Worm (Caenorhabditis elegans) whole organism, L4/young adult: Measurements from ENCODE around the gene F17H10.2.

ENCODE experiments used
- W03F9.2 ChIP-seq: fragments of 150-350 bp; optimal IDR thresholded peaks from 2 replicates; lab custom pipeline; 2014; ENCODE audit warnings: missing biosample characterization, missing genetic modification characterization
- dao-5 ChIP-seq: sonication (generic microtip); optimal IDR thresholded peaks from 2 replicates; lab custom pipeline; 2016; ENCODE audit warnings: missing genotype, missing genetic modification characterization, moderate library complexity, missing compliant biosample characterization
- him-1 ChIP-seq: sonication (generic microtip); optimal IDR thresholded peaks from 2 replicates; lab custom pipeline; 2016; ENCODE audit warnings: missing genotype, missing genetic modification reagents, missing genetic modification characterization, missing compliant biosample characterization

The F17H10.2 gene

ce11 chrX:13163185-13163584, 49.6 kb downstream of the F17H10.2 start:
- no peak for TF ChIP-seq W03F9.2 (tag; lab: Kevin White, UChicago)
- TF ChIP-seq dao-5 (tag; lab: Kevin White, UChicago), result no peak
- no peak for TF ChIP-seq him-1 (tag; lab: Kevin White, UChicago)

ce11 chrX:13164301-13164700, 50.7 kb downstream of the F17H10.2 start:
- TF ChIP-seq W03F9.2 (tag; lab: Kevin White, UChicago) (no peak), him-1 (tag; lab: Kevin White, UChicago) (no peak), dao-5 (tag; lab: Kevin White, UChicago) (no peak)

ce11 chrX:13165686-13166085, 52.1 kb downstream of the F17H10.2 start:
- no peak for TF ChIP-seq W03F9.2 (tag; lab: Kevin White, UChicago)
- no peak for TF ChIP-seq dao-5 (tag; lab: Kevin White, UChicago)
- no peak for TF ChIP-seq him-1 (tag; lab: Kevin White, UChicago)
